Fruit fly (Drosophila melanogaster): ENCODE measurements around the gene CG12708.

CG12708 gene

DNA sequence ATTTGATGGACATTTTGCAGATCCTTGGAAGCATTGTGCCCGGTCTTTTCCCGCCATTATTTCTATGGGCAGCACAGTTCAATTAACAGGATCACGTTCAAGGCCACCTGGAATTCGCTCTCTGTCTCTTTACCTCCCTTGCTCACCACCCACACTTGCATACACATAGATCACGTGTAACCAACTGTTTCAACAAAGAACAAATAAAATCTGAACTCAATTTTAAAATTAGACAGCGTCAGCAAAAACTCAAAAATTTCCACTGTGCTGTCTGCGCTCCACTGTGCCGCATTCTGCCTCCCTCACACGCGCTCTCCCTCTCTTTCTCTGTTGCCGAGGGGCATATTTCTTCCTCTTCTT is 34.3 kb downstream of the CG12708 start:
- TF ChIP-seq klu (GFP tag; IDR thresholded peaks at IDR 0.05) (no peak), twi (tag; optimal IDR thresholded peaks at IDR 0.05) (no peak), pnt (GFP tag; optimal IDR thresholded peaks at IDR 0.05) (no peak), CG14050 (GFP tag; IDR thresholded peaks at IDR 0.05) (no peak), Oaz (GFP tag; IDR thresholded peaks at IDR 0.05) (no peak), CG9876 (GFP tag; optimal IDR thresholded peaks at IDR 0.05) (no peak), B-H2 (GFP tag; optimal IDR thresholded peaks at IDR 0.05) (no peak), gem (tag; optimal IDR thresholded peaks at IDR 0.05) (no peak), zen2 (GFP tag; IDR thresholded peaks at IDR 0.05; ENCODE audit: partially characterized antibody) (no peak), CG9932 (GFP tag; IDR thresholded peaks at IDR 0.05) (no peak), croc (GFP tag; conservative IDR thresholded peaks at IDR 0.05) (no peak), CG6813 (GFP tag; optimal IDR thresholded peaks at IDR 0.05) (peak; percentile 1), Dip3 (GFP tag; optimal IDR thresholded peaks at IDR 0.05) (no peak), prd (optimal IDR thresholded peaks at IDR 0.05) (no peak), prd (GFP tag; IDR thresholded peaks at IDR 0.05) (no peak; the same call in 2 of the 3 replicates), CG17186 (GFP tag; optimal IDR thresholded peaks at IDR 0.05) (no peak), slou (GFP tag; optimal IDR thresholded peaks at IDR 0.05) (no peak), grau (tag; optimal IDR thresholded peaks at IDR 0.05) (peak; percentile 14), H2.0 (GFP tag; IDR thresholded peaks at IDR 0.05) (no peak), CG11723 (GFP tag; optimal IDR thresholded peaks at IDR 0.05) (no peak), seq (GFP tag; IDR thresholded peaks at IDR 0.05) (no peak), Lhr (GFP tag; optimal IDR thresholded peaks at IDR 0.05) (no peak), CG12104 (GFP tag; optimal IDR thresholded peaks at IDR 0.05) (no peak), yki (optimal IDR thresholded peaks at IDR 0.05) (no peak), CG12299 (tag; optimal IDR thresholded peaks at IDR 0.05) (no peak), CG2875 (GFP tag; optimal IDR thresholded peaks at IDR 0.05) (no peak), Neu2 (GFP tag; optimal IDR thresholded peaks at IDR 0.05; ENCODE audit: borderline replicate concordance) (no peak), CG9609 (GFP tag; optimal IDR thresholded peaks at IDR 0.05) (peak; percentile 4), CG7839 (tag; optimal IDR thresholded peaks at IDR 0.05) (no peak), CG34224 (GFP tag; IDR thresholded peaks at IDR 0.05; ENCODE audit: partially characterized antibody) (no peak), dan (GFP tag; IDR thresholded peaks at IDR 0.05) (no peak), CG34376 (GFP tag; optimal IDR thresholded peaks at IDR 0.05) (no peak), pfk (GFP tag; optimal IDR thresholded peaks at IDR 0.05) (no peak), CG9727 (GFP tag; optimal IDR thresholded peaks at IDR 0.05) (peak; percentile 19), CG13894 (tag; optimal IDR thresholded peaks at IDR 0.05) (no peak), CG15514 (GFP tag; optimal IDR thresholded peaks at IDR 0.05) (no peak), Dek (tag; optimal IDR thresholded peaks at IDR 0.05) (peak; percentile 15), HmgZ (tag; optimal IDR thresholded peaks at IDR 0.05) (no peak), vvl (GFP tag; IDR thresholded peaks at IDR 0.05) (no peak), CG32532 (GFP tag; IDR thresholded peaks at IDR 0.05) (peak; percentile 34; the same call in 1 of the 2 replicates), D19A (tag; optimal IDR thresholded peaks at IDR 0.05) (no peak), CG12391 (tag; optimal IDR thresholded peaks at IDR 0.05) (no peak), hbn (GFP tag; IDR thresholded peaks at IDR 0.05; ENCODE audit: partially characterized antibody) (no peak), Optix (GFP tag; IDR thresholded peaks at IDR 0.05) (no peak), CG12155 (GFP tag; optimal IDR thresholded peaks at IDR 0.05) (no peak), CG32767 (GFP tag; IDR thresholded peaks at IDR 0.05) (no peak), CrebB (tag; optimal IDR thresholded peaks at IDR 0.05) (no peak), CG8281 (tag; optimal IDR thresholded peaks at IDR 0.05) (no peak), dmrt99B (tag; optimal IDR thresholded peaks at IDR 0.05) (no peak), Kr (GFP tag; optimal IDR thresholded peaks at IDR 0.05) (no peak), CG2129 (GFP tag; IDR thresholded peaks at IDR 0.05; ENCODE audit: partially characterized antibody) (no peak), CG1603 (tag; optimal IDR thresholded peaks at IDR 0.05) (peak; percentile 22)
